Fruit fly (Drosophila melanogaster) whole organism, pupa: ENCODE measurements around the gene CG33339.

Experiments used
- CG12605 ChIP-seq: fragments of 200-800 bp; sonication (Bioruptor generic); IDR thresholded peaks from 2 replicates; pipeline ENCODE4 v1.3.6; 2022; ENCODE audit warnings: missing biosample characterization, missing genetic modification characterization
- Snoo ChIP-seq: fragments of 200-800 bp; sonication (Bioruptor generic); optimal IDR thresholded peaks from 3 replicates; lab custom pipeline; 2017; ENCODE audit warnings: missing biosample characterization, mild to moderate bottlenecking, missing genetic modification characterization, inconsistent platforms

DNA sequence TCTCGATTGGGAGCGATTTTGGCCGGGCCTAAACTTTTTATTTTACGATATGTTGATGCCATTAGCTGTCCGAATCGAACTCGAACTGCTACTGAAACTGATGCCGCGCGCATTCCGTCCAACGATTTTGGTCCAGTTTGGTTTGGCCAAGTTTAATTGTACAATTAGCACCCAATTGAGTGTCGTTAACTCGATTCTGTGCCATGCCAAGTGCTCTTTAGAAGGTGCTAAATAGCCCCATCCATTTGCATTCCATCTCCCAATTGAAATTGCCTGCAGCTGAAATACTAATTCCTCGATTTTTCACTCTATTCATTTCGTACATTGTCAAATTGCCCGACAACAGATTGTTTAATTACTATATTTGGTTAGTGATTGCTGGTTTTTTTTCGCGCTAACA, 13.9 kb downstream of the CG33339 start, which contains the start of gene CG17781:
- no peak for TF ChIP-seq CG12605 (GFP tag; lab: Robert Waterston, UW)
- no peak for TF ChIP-seq Snoo (tag; lab: Kevin White, UChicago)
